Fruit fly (Drosophila melanogaster) whole organism, prepupa: ENCODE results near the gene CG6126.
A peak's percentile ranks its signal among the peaks of the same experiment; 100 is the strongest.

Source experiments
- CG11762 ChIP-seq: fragments of 200-800 bp; sonication (Bioruptor generic); optimal IDR thresholded peaks from 3 replicates; lab custom pipeline; 2016; ENCODE audit warnings: missing biosample characterization, missing genetic modification characterization; ENCODE audit not compliant: insufficient read depth
- CG1621 ChIP-seq: fragments of 200-800 bp; sonication (Bioruptor generic); optimal IDR thresholded peaks from 3 replicates; lab custom pipeline; 2018; ENCODE audit warnings: missing biosample characterization, mild to moderate bottlenecking, missing genetic modification characterization
- CG6163 ChIP-seq: fragments of 200-800 bp; sonication (Bioruptor generic); IDR thresholded peaks from 3 replicates; pipeline ENCODE4 v1.3.6; 2022; ENCODE audit warnings: missing biosample characterization, missing genetic modification characterization
- CG6276 ChIP-seq: fragments of 200-800 bp; sonication (Bioruptor generic); optimal IDR thresholded peaks from 2 replicates; lab custom pipeline; 2017; ENCODE audit warnings: missing biosample characterization, mild to moderate bottlenecking, missing genetic modification characterization
- CG8319 ChIP-seq: fragments of 200-800 bp; sonication (Bioruptor generic); optimal IDR thresholded peaks from 3 replicates; lab custom pipeline; 2016; ENCODE audit warnings: missing biosample characterization, missing genetic modification characterization
- Lpt ChIP-seq: fragments of 200-800 bp; sonication (Bioruptor generic); optimal IDR thresholded peaks from 3 replicates; lab custom pipeline; 2016; ENCODE audit warnings: missing biosample characterization, missing genetic modification characterization
- Met ChIP-seq: fragments of 200-800 bp; sonication (Bioruptor generic); optimal IDR thresholded peaks from 3 replicates; lab custom pipeline; 2016; ENCODE audit warnings: missing biosample characterization, missing genetic modification characterization
- acj6 ChIP-seq: fragments of 200-800 bp; sonication (Bioruptor generic); optimal IDR thresholded peaks from 3 replicates; lab custom pipeline; 2016; ENCODE audit warnings: missing biosample characterization, missing genetic modification characterization
- dac ChIP-seq: fragments of 200-800 bp; sonication (Bioruptor generic); optimal IDR thresholded peaks from 2 replicates; lab custom pipeline; 2017; ENCODE audit warnings: missing biosample characterization, mild to moderate bottlenecking, missing genetic modification characterization
- fd85E ChIP-seq: fragments of 200-800 bp; sonication (Bioruptor generic); optimal IDR thresholded peaks from 3 replicates; lab custom pipeline; 2016; ENCODE audit warnings: missing biosample characterization, missing genetic modification characterization
- ss ChIP-seq, 2 experiments: fragments of 200-800 bp; sonication (Bioruptor generic); optimal IDR thresholded peaks; 2 replicates in 1 of 2; 3 replicates in 1 of 2; lab custom pipeline; 2017 to 2018; ENCODE audit warnings: mild to moderate bottlenecking in 2 of 2, missing biosample characterization in 2 of 2, missing genetic modification characterization in 2 of 2, moderate library complexity in 1 of 2

DNA sequence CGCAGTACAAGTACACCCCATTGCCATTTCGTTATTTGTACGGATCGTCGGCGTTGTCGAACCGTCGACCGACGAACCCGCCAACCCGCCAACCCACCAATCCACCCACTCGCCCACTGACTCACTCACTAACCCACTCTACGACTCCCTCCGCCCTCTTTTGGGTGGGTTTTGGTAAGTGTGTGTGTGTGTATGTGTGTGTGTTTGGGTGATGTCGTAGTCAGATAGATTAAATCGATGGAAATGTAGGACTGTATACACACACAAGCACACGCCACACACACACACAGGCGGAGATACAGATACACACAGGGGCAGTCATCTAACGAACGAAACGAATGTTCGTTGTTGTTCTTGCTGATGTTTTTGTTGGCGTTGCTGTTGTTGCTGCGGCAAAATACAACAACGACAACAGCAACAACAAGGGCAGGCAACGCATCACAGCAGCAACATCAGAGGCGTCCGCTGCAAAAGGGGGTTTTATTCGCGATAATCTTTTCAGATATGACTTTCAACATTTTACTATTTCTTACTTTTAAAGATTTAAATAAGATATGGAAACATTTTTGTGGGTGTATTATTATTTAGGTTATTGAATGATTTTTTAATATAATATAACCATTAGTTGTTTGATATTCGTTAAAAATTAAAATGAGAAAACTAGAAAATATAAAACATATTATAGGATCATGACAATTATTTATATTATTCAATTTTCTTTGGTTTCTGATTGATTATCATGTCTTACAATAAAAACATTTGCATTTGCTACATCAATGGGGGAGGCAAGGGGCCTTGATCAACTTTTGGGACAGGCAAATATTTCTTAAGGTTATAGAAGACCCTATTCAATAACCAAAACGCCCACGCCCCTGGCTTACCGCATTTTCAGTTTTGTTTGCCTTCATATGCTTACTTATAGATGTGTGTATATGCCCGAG is 18.7 kb upstream of the CG6126 start:
- peak; percentile 97 for TF ChIP-seq CG6276 (GFP tag; lab: Kevin White, UChicago)
- peak; percentile 70 for TF ChIP-seq Met (GFP tag; lab: Kevin White, UChicago)
- peak; percentile 43; the same call in 2 of the 3 replicates for TF ChIP-seq CG6163 (GFP tag; lab: Robert Waterston, UW)
- TF ChIP-seq fd85E = no peak
- TF ChIP-seq Lpt (GFP tag; lab: Kevin White, UChicago) = peak; percentile 80
- no peak for TF ChIP-seq CG1621 (tag; lab: Kevin White, UChicago)
- TF ChIP-seq acj6 (GFP tag; lab: Kevin White, UChicago) = peak; percentile 87
- TF ChIP-seq ss (GFP tag; optimal IDR thresholded peaks at IDR 0.05; lab: Kevin White, UChicago) = peak; percentile 81 to 89
- TF ChIP-seq dac = peak; percentile 89
- peak; percentile 58 for TF ChIP-seq CG8319 (GFP tag; lab: Kevin White, UChicago)
- TF ChIP-seq CG11762 (GFP tag; lab: Kevin White, UChicago) = peak; percentile 66
